Fruit fly (Drosophila melanogaster) whole organism, embryonic: ENCODE results near the gene Srg3.

Experiments
- CG1024 ChIP-seq: fragments of 200-800 bp; sonication (Bioruptor generic); IDR thresholded peaks from 2 replicates; pipeline ENCODE4 v1.3.6; 2022; ENCODE audit warnings: missing biosample characterization, missing genetic modification characterization
- CG10462 ChIP-seq: fragments of 200-800 bp; sonication (Bioruptor generic); optimal IDR thresholded peaks from 2 replicates; lab custom pipeline; 2016; ENCODE audit warnings: missing biosample characterization, missing genetic modification characterization
- CG12299 ChIP-seq: fragments of 200-800 bp; sonication (Bioruptor generic); optimal IDR thresholded peaks from 2 replicates; lab custom pipeline; 2018; ENCODE audit warnings: missing biosample characterization, mild to moderate bottlenecking, missing genetic modification characterization
- CG13424 ChIP-seq: fragments of 200-800 bp; sonication (Bioruptor generic); optimal IDR thresholded peaks from 2 replicates; lab custom pipeline; 2019; ENCODE audit warnings: missing biosample characterization, mild to moderate bottlenecking, missing genetic modification characterization, moderate library complexity
- CG13894 ChIP-seq: fragments of 200-800 bp; sonication (Bioruptor generic); optimal IDR thresholded peaks from 3 replicates; lab custom pipeline; 2018; ENCODE audit warnings: missing biosample characterization, mild to moderate bottlenecking, missing genetic modification characterization, moderate library complexity
- CG1529 ChIP-seq: fragments of 200-800 bp; sonication (Bioruptor generic); optimal IDR thresholded peaks from 3 replicates; lab custom pipeline; 2018; ENCODE audit warnings: missing biosample characterization, missing genetic modification characterization
- CG1602 ChIP-seq: fragments of 200-800 bp; sonication (Bioruptor generic); optimal IDR thresholded peaks from 3 replicates; lab custom pipeline; 2016; ENCODE audit warnings: missing biosample characterization, missing genetic modification characterization
- CG1603 ChIP-seq: fragments of 200-800 bp; sonication (Bioruptor generic); optimal IDR thresholded peaks from 2 replicates; lab custom pipeline; 2019; ENCODE audit warnings: missing biosample characterization, mild to moderate bottlenecking, missing genetic modification characterization, moderate library complexity
- CG17361 ChIP-seq: fragments of 200-800 bp; sonication (Bioruptor generic); IDR thresholded peaks from 3 replicates; pipeline ENCODE4 v1.3.6; 2022; ENCODE audit warnings: missing biosample characterization, missing genetic modification characterization
- CG17568 ChIP-seq: fragments of 200-800 bp; sonication (Bioruptor generic); optimal IDR thresholded peaks from 2 replicates; lab custom pipeline; 2018; ENCODE audit warnings: missing biosample characterization, mild to moderate bottlenecking, missing genetic modification characterization, moderate library complexity
- CG1792 ChIP-seq: fragments of 200-800 bp; sonication (Bioruptor generic); optimal IDR thresholded peaks from 2 replicates; lab custom pipeline; 2016; ENCODE audit warnings: missing biosample characterization, missing genetic modification characterization
- CG2129 ChIP-seq: fragments of 200-800 bp; sonication (Bioruptor generic); IDR thresholded peaks from 2 replicates; pipeline ENCODE4 v1.3.6; 2022; ENCODE audit warnings: missing biosample characterization, missing genetic modification characterization; ENCODE audit not compliant: partially characterized antibody
- CG31224 ChIP-seq: fragments of 200-800 bp; sonication (Bioruptor generic); IDR thresholded peaks from 2 replicates; pipeline ENCODE4 v1.3.6; 2022; ENCODE audit warnings: missing biosample characterization, missing genetic modification characterization
- CG33213 ChIP-seq: fragments of 200-800 bp; sonication (Bioruptor generic); optimal IDR thresholded peaks from 3 replicates; lab custom pipeline; 2016; ENCODE audit warnings: missing biosample characterization, missing genetic modification characterization
- CG3838 ChIP-seq: fragments of 200-800 bp; sonication (Bioruptor generic); optimal IDR thresholded peaks from 3 replicates; lab custom pipeline; 2016; ENCODE audit warnings: missing biosample characterization, missing genetic modification characterization
- CG4820 ChIP-seq: fragments of 200-800 bp; sonication (Bioruptor generic); optimal IDR thresholded peaks from 3 replicates; lab custom pipeline; 2016; ENCODE audit warnings: missing biosample characterization, missing genetic modification characterization
- CG5245 ChIP-seq: fragments of 200-800 bp; sonication (Bioruptor generic); optimal IDR thresholded peaks from 3 replicates; lab custom pipeline; 2016; ENCODE audit warnings: missing biosample characterization, missing genetic modification characterization
- CG8478 ChIP-seq: fragments of >200 bp; optimal IDR thresholded peaks from 2 replicates; lab custom pipeline; 2018
- CG8765 ChIP-seq: fragments of 200-800 bp; sonication (Bioruptor generic); IDR thresholded peaks from 2 replicates; pipeline ENCODE4 v1.3.6; 2022; ENCODE audit warnings: missing biosample characterization, missing genetic modification characterization
- CG9797 ChIP-seq: fragments of 200-800 bp; sonication (Bioruptor generic); optimal IDR thresholded peaks from 3 replicates; lab custom pipeline; 2018; ENCODE audit warnings: missing biosample characterization, mild to moderate bottlenecking, missing genetic modification characterization
- CG9932 ChIP-seq: fragments of 200-800 bp; sonication (Bioruptor generic); IDR thresholded peaks from 2 replicates; pipeline ENCODE4 v1.3.6; 2022; ENCODE audit warnings: missing biosample characterization, missing genetic modification characterization
- CkIIα-i1 ChIP-seq: fragments of 200-800 bp; sonication (Bioruptor generic); IDR thresholded peaks from 2 replicates; pipeline ENCODE4 v1.3.6; 2022; ENCODE audit warnings: missing biosample characterization, missing genetic modification characterization
- Doc2 ChIP-seq: fragments of 200-800 bp; sonication (Bioruptor generic); IDR thresholded peaks from 2 replicates; pipeline ENCODE4 v1.3.6; 2022; ENCODE audit warnings: missing biosample characterization, missing genetic modification characterization
- E2f2 ChIP-seq: fragments of 200-800 bp; sonication (Bioruptor generic); IDR thresholded peaks from 2 replicates; pipeline ENCODE4 v1.3.6; 2022; ENCODE audit warnings: missing biosample characterization, missing genetic modification characterization
- Elba2 ChIP-seq: fragments of 200-800 bp; sonication (Bioruptor generic); optimal IDR thresholded peaks from 3 replicates; lab custom pipeline; 2016; ENCODE audit warnings: missing biosample characterization, missing genetic modification characterization
- HLHmδ ChIP-seq: fragments of 200-800 bp; sonication (Bioruptor generic); optimal IDR thresholded peaks from 2 replicates; lab custom pipeline; 2018; ENCODE audit warnings: missing biosample characterization, mild to moderate bottlenecking, missing genetic modification characterization, moderate library complexity
- Hand ChIP-seq: fragments of 200-800 bp; sonication (Bioruptor generic); optimal IDR thresholded peaks from 2 replicates; lab custom pipeline; 2017; ENCODE audit warnings: mild to moderate bottlenecking, missing biosample characterization, missing genetic modification reagents, missing genetic modification characterization
- Hr51 ChIP-seq, 2 experiments: fragments of 200-800 bp; sonication (Bioruptor generic); optimal IDR thresholded peaks; 2 replicates in 1 of 2; 3 replicates in 1 of 2; lab custom pipeline; 2016 to 2018; ENCODE audit warnings: missing biosample characterization in 2 of 2, missing genetic modification characterization in 2 of 2, mild to moderate bottlenecking in 1 of 2, moderate library complexity in 1 of 2
- ac ChIP-seq: fragments of 200-800 bp; sonication (Bioruptor generic); optimal IDR thresholded peaks from 3 replicates; lab custom pipeline; 2017; ENCODE audit warnings: missing biosample characterization, mild to moderate bottlenecking, missing genetic modification characterization
- al ChIP-seq: fragments of 200-800 bp; sonication (Bioruptor generic); IDR thresholded peaks from 2 replicates; pipeline ENCODE4 v1.3.6; 2022; ENCODE audit warnings: missing biosample characterization, missing genetic modification characterization
- bowl ChIP-seq: fragments of 200-800 bp; sonication (Bioruptor generic); IDR thresholded peaks from 2 replicates; pipeline ENCODE4 v1.3.6; 2022; ENCODE audit warnings: missing biosample characterization, missing genetic modification characterization
- cg ChIP-seq: fragments of 200-800 bp; sonication (Bioruptor generic); optimal IDR thresholded peaks from 3 replicates; lab custom pipeline; 2019; ENCODE audit warnings: missing biosample characterization, mild to moderate bottlenecking, missing genetic modification characterization, moderate library complexity
- croc ChIP-seq: fragments of 200-800 bp; sonication (Bioruptor generic); conservative IDR thresholded peaks from 3 replicates; pipeline ENCODE4 v1.3.6; 2022; ENCODE audit warnings: missing biosample characterization, missing genetic modification characterization
- dan ChIP-seq: fragments of 200-800 bp; sonication (Bioruptor generic); IDR thresholded peaks from 2 replicates; pipeline ENCODE4 v1.3.6; 2022; ENCODE audit warnings: missing biosample characterization, missing genetic modification characterization
- dati ChIP-seq: fragments of 200-800 bp; sonication (Bioruptor generic); IDR thresholded peaks from 2 replicates; pipeline ENCODE4 v1.3.6; 2022; ENCODE audit warnings: missing biosample characterization, missing genetic modification characterization
- dimm ChIP-seq: fragments of 200-800 bp; sonication (Bioruptor generic); IDR thresholded peaks from 2 replicates; pipeline ENCODE4 v1.3.6; 2022; ENCODE audit warnings: missing biosample characterization, missing genetic modification characterization
- ems ChIP-seq: fragments of 200-800 bp; sonication (Bioruptor generic); optimal IDR thresholded peaks from 3 replicates; lab custom pipeline; 2016; ENCODE audit warnings: missing biosample characterization, missing genetic modification characterization
- ftz-f1 ChIP-seq: fragments of 200-800 bp; sonication (Bioruptor generic); optimal IDR thresholded peaks from 2 replicates; lab custom pipeline; 2016; ENCODE audit warnings: missing biosample characterization, missing genetic modification characterization
- jing ChIP-seq: fragments of 200-800 bp; sonication (Bioruptor generic); optimal IDR thresholded peaks from 2 replicates; lab custom pipeline; 2018; ENCODE audit warnings: missing biosample characterization, mild to moderate bottlenecking, missing genetic modification characterization
- lbe ChIP-seq: fragments of 200-800 bp; sonication (Bioruptor generic); optimal IDR thresholded peaks from 2 replicates; lab custom pipeline; 2016; ENCODE audit warnings: missing biosample characterization, mild to moderate bottlenecking, missing genetic modification characterization
- mam ChIP-seq: fragments of 200-800 bp; sonication (Bioruptor generic); optimal IDR thresholded peaks from 3 replicates; lab custom pipeline; 2016; ENCODE audit warnings: missing biosample characterization, missing genetic modification characterization
- odd ChIP-seq: fragments of 200-800 bp; sonication (Bioruptor generic); optimal IDR thresholded peaks from 2 replicates; lab custom pipeline; 2017; ENCODE audit warnings: missing biosample characterization, mild to moderate bottlenecking, missing genetic modification characterization
- pb ChIP-seq: fragments of 200-800 bp; sonication (Bioruptor generic); optimal IDR thresholded peaks from 3 replicates; lab custom pipeline; 2016; ENCODE audit warnings: missing biosample characterization, missing genetic modification characterization
- peb ChIP-seq: fragments of 200-800 bp; sonication (Bioruptor generic); IDR thresholded peaks from 2 replicates; pipeline ENCODE4 v1.3.6; 2022; ENCODE audit warnings: missing biosample characterization, missing genetic modification characterization
- pzg ChIP-seq: fragments of 200-800 bp; sonication (Bioruptor generic); optimal IDR thresholded peaks from 3 replicates; lab custom pipeline; 2018; ENCODE audit warnings: missing biosample characterization, mild to moderate bottlenecking, missing genetic modification characterization, moderate library complexity
- repo ChIP-seq: fragments of 200-800 bp; sonication (Bioruptor generic); optimal IDR thresholded peaks from 2 replicates; lab custom pipeline; 2016; ENCODE audit warnings: missing biosample characterization, missing genetic modification characterization
- ro ChIP-seq: fragments of 200-800 bp; sonication (Bioruptor generic); IDR thresholded peaks from 2 replicates; pipeline ENCODE4 v1.3.6; 2022; ENCODE audit warnings: missing biosample characterization, missing genetic modification characterization
- run ChIP-seq: fragments of 200-800 bp; sonication (Bioruptor generic); optimal IDR thresholded peaks from 3 replicates; lab custom pipeline; 2018; ENCODE audit warnings: missing biosample characterization, mild to moderate bottlenecking, missing genetic modification characterization
- slbo ChIP-seq: fragments of 200-800 bp; sonication (Bioruptor generic); IDR thresholded peaks from 2 replicates; pipeline ENCODE4 v1.3.6; 2022; ENCODE audit warnings: missing biosample characterization, missing genetic modification characterization
- wor ChIP-seq: fragments of 200-800 bp; sonication (Bioruptor generic); IDR thresholded peaks from 2 replicates; pipeline ENCODE4 v1.3.6; 2022; ENCODE audit warnings: missing biosample characterization, missing genetic modification characterization

Srg3 gene

dm6 chr3L:9429665-9430607 lies 13.1 kb upstream of the Srg3 start, which contains the start of the genes RpS17 and MTF-1 (continued):
- peak; percentile 71 for TF ChIP-seq odd (GFP tag; lab: Kevin White, UChicago)
- peak; percentile 40 for TF ChIP-seq ac
- no peak for TF ChIP-seq dimm
- no peak for TF ChIP-seq ems (GFP tag; lab: Kevin White, UChicago)
- TF ChIP-seq CG5245 (GFP tag; lab: Kevin White, UChicago) = no peak
- no peak for TF ChIP-seq al
- TF ChIP-seq peb = no peak
- TF ChIP-seq CG13424 = no peak
- peak; percentile 61 for TF ChIP-seq CG1024
- TF ChIP-seq run (tag; lab: Kevin White, UChicago) = peak; percentile 7
- no peak for TF ChIP-seq ftz-f1
- TF ChIP-seq bowl (GFP tag; lab: Robert Waterston, UW) = no peak
- TF ChIP-seq dan (GFP tag; lab: Robert Waterston, UW) = no peak
- TF ChIP-seq CG8478 (lab: Kevin White, UChicago) = no peak
- no peak for TF ChIP-seq ro (GFP tag; lab: Robert Waterston, UW)
- TF ChIP-seq E2f2 (GFP tag; lab: Robert Waterston, UW) = peak; percentile 32; the same call in 1 of the 2 replicates
- TF ChIP-seq pzg (GFP tag; lab: Kevin White, UChicago) = peak; percentile 87
- TF ChIP-seq HLHmδ (GFP tag; lab: Kevin White, UChicago) = peak; percentile 27
- peak; percentile 85 for TF ChIP-seq CG9797 (GFP tag; lab: Kevin White, UChicago)
- TF ChIP-seq CG1529 (GFP tag; lab: Kevin White, UChicago) = peak; percentile 51
- TF ChIP-seq CG8765 (GFP tag; lab: Robert Waterston, UW) = no peak
- no peak for TF ChIP-seq Doc2
- peak; percentile 78 for TF ChIP-seq CG17568 (GFP tag; lab: Kevin White, UChicago)
- no peak for TF ChIP-seq jing
- TF ChIP-seq pb (GFP tag; lab: Kevin White, UChicago) = no peak
- TF ChIP-seq CG2129 (GFP tag; lab: Robert Waterston, UW) = no peak
- peak; percentile 53 for TF ChIP-seq slbo (GFP tag; lab: Robert Waterston, UW)
- peak; percentile 28 for TF ChIP-seq lbe
- TF ChIP-seq repo (GFP tag; lab: Kevin White, UChicago) = no peak
- no peak for TF ChIP-seq dati (GFP tag; lab: Robert Waterston, UW)
- TF ChIP-seq CG17361 (GFP tag; lab: Robert Waterston, UW) = peak; percentile 64; the same call in 2 of the 3 replicates
- TF ChIP-seq Hand (GFP tag; lab: Kevin White, UChicago) = peak; percentile 37
- TF ChIP-seq CkIIα-i1 (GFP tag; lab: Robert Waterston, UW) = no peak
- TF ChIP-seq CG31224 (GFP tag; lab: Robert Waterston, UW) = no peak
- TF ChIP-seq CG33213 (GFP tag; lab: Kevin White, UChicago) = peak; percentile 57
- TF ChIP-seq CG12299 = peak; percentile 23
- no peak for TF ChIP-seq CG4820 (GFP tag; lab: Kevin White, UChicago)
- no peak for TF ChIP-seq croc (GFP tag; lab: Robert Waterston, UW)
- no peak for TF ChIP-seq Elba2 (GFP tag; lab: Kevin White, UChicago)
- TF ChIP-seq CG13894 (tag; lab: Kevin White, UChicago) = peak; percentile 28
- TF ChIP-seq mam (GFP tag; lab: Kevin White, UChicago) = no peak
- no peak for TF ChIP-seq CG3838 (GFP tag; lab: Kevin White, UChicago)
- no peak; the same call in 1 of the 2 replicates for TF ChIP-seq CG9932 (GFP tag; lab: Robert Waterston, UW)
- no peak for TF ChIP-seq CG10462 (GFP tag; lab: Kevin White, UChicago)
- no peak for TF ChIP-seq Hr51 (GFP tag; optimal IDR thresholded peaks at IDR 0.05; lab: Kevin White, UChicago)
- no peak for TF ChIP-seq CG1602 (GFP tag; lab: Kevin White, UChicago)
- TF ChIP-seq cg (GFP tag; lab: Kevin White, UChicago) = peak; percentile 14
- TF ChIP-seq wor (GFP tag; lab: Robert Waterston, UW) = no peak
- TF ChIP-seq CG1792 (GFP tag; lab: Kevin White, UChicago) = no peak
- peak; percentile 50 for TF ChIP-seq CG1603
